Worm (Caenorhabditis elegans) whole organism, midembryonic: ENCODE data around the gene Y59E9AL.36.
"Not testable (repeated sequence)": the region's sequence is repeated elsewhere in the genome, so short reads cannot be mapped to it uniquely, and the experiment has no call there.

Experiments used
- cog-1 ChIP-seq: sonication (generic microtip); optimal IDR thresholded peaks from 2 replicates; lab custom pipeline; 2016; ENCODE audit warnings: missing genetic modification characterization, missing compliant biosample characterization
- flt-1 ChIP-seq: fragments of 200-800 bp; sonication (Bioruptor generic); IDR thresholded peaks from 2 replicates; pipeline ENCODE4 v1.3.6; 2022; ENCODE audit warnings: missing genetic modification characterization, missing compliant biosample characterization
- med-1 ChIP-seq: sonication (generic microtip); optimal IDR thresholded peaks from 2 replicates; lab custom pipeline; 2017; ENCODE audit warnings: missing genetic modification characterization, mild to moderate bottlenecking, missing compliant biosample characterization, antibody characterized with exemption, missing genetic modification reagents; ENCODE audit not compliant: insufficient read depth

- TF ChIP-seq med-1 (GFP tag; lab: Kevin White, UChicago); cog-1; flt-1 (GFP tag; lab: Robert Waterston, UW): not testable (repeated sequence)
These were observed 16.1 kb upstream of the Y59E9AL.36 start, which contains the start of gene cylc-1 for ce11 chrIV:5225277-5225822.
